Worm (Caenorhabditis elegans): ENCODE results near the gene C08F8.2.
A peak's percentile ranks its signal among the peaks of the same experiment; 100 is the strongest.

The C08F8.2 gene

DNA sequence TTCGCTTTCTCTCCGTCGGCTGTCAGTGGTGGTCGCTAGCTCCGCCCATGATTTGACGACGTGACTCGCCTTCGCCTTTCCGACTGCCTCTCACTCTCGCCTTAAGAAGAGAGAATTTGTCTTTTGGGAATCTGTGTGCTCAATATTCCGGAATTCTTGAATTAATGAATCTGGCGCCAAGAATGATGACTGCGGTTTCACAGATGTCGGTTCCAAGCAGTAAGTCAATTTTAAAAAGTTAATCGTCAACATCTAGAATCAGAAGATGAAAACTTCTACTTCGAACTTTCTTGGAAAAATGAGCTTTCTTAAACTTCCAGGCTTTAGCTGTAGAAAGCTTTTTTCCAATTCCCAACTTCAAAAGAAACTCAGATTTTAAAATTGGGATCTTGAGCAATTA lies 18.9 kb downstream of the C08F8.2 start, which contains the start of gene nhr-67:
Gene nhr-67, plus strand, starts transcription at position 97 of the 400 bp plus-strand sequence.
- TF ChIP-seq snpc-4 (tag; optimal IDR thresholded peaks at IDR 0.05) (no peak), ama-1 (optimal IDR thresholded peaks at IDR 0.05) (no peak), sptf-1 (tag; optimal IDR thresholded peaks at IDR 0.05) (no peak)

DNA sequence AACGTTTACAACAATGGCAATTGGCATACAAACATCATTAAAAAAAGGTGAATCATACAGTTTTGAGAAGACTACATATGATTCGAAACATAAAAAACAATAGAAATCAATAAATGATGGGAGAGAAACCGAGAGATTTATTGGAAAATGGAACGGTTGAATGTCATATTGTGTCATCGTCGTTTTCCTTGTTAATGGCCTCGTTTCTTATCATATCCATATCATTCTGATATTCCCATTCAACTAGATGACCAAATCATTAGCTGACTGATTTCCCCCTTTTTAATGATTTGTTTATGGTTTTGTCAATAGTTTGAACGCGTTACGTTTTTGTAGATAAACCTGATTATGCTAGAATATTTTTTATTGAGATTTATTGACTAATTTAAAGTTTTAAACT lies 24.0 kb downstream of the C08F8.2 start:
- no peak for TF ChIP-seq unc-62 (GFP tag; optimal IDR thresholded peaks at IDR 0.05)
- no peak for TF ChIP-seq pqm-1 (tag; optimal IDR thresholded peaks at IDR 0.05)
- no peak for TF ChIP-seq nhr-237 (tag; optimal IDR thresholded peaks at IDR 0.05)
- TF ChIP-seq fkh-10 (GFP tag; optimal IDR thresholded peaks at IDR 0.05), result no peak
- peak; percentile 24 for TF ChIP-seq blmp-1 (tag; optimal IDR thresholded peaks at IDR 0.05)
- no peak for TF ChIP-seq nhr-20 (tag; optimal IDR thresholded peaks at IDR 0.05)
- TF ChIP-seq unc-98 (GFP tag; IDR thresholded peaks at IDR 0.05), result no peak
- no peak for TF ChIP-seq C34B4.2 (tag; optimal IDR thresholded peaks at IDR 0.05)

DNA sequence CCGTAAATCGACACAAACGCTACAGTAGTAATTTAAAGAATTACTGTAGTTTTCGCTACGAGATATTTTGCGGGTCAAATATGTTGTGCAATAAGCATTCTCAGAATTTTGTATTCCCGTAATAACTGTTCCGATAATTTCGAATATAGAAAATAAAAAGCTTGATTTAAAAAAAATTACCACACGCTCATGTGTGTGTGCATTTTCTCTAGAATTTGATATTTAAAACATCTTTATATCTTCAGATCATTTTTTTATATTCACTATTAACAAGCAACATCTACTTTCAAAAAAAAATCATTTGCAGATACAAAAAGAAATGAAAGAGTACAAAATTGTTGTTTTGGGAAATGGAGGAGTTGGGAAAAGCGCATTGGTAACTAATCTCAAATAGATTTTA lies 26.2 kb downstream of the C08F8.2 start, which contains the start of gene rap-3:
Gene rap-3, plus strand, starts transcription at position 301 of the 400 bp plus-strand sequence.
- no peak for TF ChIP-seq snu-23 (GFP tag; optimal IDR thresholded peaks at IDR 0.05)
- TF ChIP-seq nhr-90 (tag; optimal IDR thresholded peaks at IDR 0.05; ENCODE audit: poor library complexity), result no peak
- TF ChIP-seq swsn-7 (tag; optimal IDR thresholded peaks at IDR 0.05), result no peak
- TF ChIP-seq zip-4 (GFP tag; optimal IDR thresholded peaks at IDR 0.05), result no peak
- TF ChIP-seq unc-62 (GFP tag; optimal IDR thresholded peaks at IDR 0.05), result no peak

DNA sequence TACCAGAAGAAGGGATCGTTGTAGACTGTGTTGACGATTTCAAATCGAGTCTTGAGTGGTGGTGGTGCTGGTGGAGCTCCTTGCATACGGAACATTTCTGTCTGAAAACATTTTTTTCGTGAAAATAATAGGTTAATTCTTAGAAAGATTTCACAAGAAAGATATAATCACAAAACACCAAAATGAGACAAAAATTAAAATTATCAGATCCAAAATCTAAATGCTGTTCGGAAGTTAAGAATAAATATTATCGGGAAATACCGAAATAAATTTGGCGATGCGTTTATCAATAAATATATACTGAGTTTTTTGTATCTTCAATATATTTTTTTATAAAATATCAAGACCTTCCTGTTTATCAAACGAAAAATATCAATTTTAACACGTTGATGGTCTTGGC lies 27.7 kb downstream of the C08F8.2 start, which contains the start of gene C08F8.9:
Gene C08F8.9, minus strand, starts transcription at position 101 of the 400 bp plus-strand sequence.
- TF ChIP-seq mep-1 (tag; optimal IDR thresholded peaks at IDR 0.05) (no peak), grh-1 (GFP tag; IDR thresholded peaks at IDR 0.05) (no peak), nhr-71 (tag; optimal IDR thresholded peaks at IDR 0.05) (no peak), unc-30 (tag; optimal IDR thresholded peaks at IDR 0.05) (no peak), nhr-90 (tag; optimal IDR thresholded peaks at IDR 0.05; ENCODE audit: poor library complexity) (no peak), C16A3.4 (tag; optimal IDR thresholded peaks at IDR 0.05) (no peak), ceh-8 (GFP tag; optimal IDR thresholded peaks at IDR 0.05) (no peak), dsc-1 (tag; optimal IDR thresholded peaks at IDR 0.05) (no peak), ceh-63 (GFP tag; optimal IDR thresholded peaks at IDR 0.05) (no peak), nhr-76 (tag; optimal IDR thresholded peaks at IDR 0.05) (no peak), blmp-1 (tag; optimal IDR thresholded peaks at IDR 0.05) (no peak)

DNA sequence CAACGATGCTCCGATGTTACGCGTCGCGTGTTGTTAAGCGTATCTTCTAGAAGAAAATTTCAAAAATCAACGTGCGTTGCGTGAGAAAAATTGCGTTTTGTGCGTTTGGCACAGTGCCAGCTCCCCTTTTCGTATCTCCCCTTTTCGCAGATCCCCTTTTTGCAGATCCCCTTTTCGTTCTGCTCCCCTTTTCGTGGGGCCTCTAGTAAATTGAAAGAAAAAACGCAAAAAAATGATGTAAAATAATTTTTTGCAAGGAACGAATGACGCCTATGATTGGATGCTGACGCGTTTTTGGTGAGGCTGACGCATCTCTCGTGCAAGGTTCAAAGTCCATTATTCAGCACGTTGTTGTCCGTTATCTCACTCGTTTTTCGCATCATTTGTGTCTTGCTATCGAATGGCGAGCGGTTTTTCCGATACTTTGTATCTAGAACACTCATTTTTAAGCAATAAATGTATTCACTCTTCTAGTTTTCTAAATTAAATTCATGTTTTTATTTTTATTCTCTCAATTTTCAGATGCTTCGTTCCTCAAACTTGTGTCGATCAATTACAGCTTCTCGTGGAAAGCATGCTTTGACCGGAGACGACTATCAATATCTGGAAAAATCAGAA lies 28.4 kb downstream of the C08F8.2 start, which contains the start of gene cpt-2:
Gene cpt-2, plus strand, starts transcription at position 523 of the 618 bp plus-strand sequence.
- TF ChIP-seq ceh-8 (GFP tag; optimal IDR thresholded peaks at IDR 0.05) (peak; percentile 91), aha-1 (tag; optimal IDR thresholded peaks at IDR 0.05) (peak; percentile 16), fkh-8 (tag; optimal IDR thresholded peaks at IDR 0.05) (peak; percentile 79), skn-1 (tag; optimal IDR thresholded peaks at IDR 0.05) (peak; percentile 76), mdl-1 (tag; optimal IDR thresholded peaks at IDR 0.05) (peak in 1 of 2 experiments; percentile 86), hpl-2 (GFP tag; optimal IDR thresholded peaks at IDR 0.05) (peak; percentile 66), nhr-77 (tag; optimal IDR thresholded peaks at IDR 0.05) (peak; percentile 66), unc-130 (tag; optimal IDR thresholded peaks at IDR 0.05) (peak; percentile 94), aly-2 (tag; optimal IDR thresholded peaks at IDR 0.05) (peak; percentile 54), ceh-88 (GFP tag; IDR thresholded peaks at IDR 0.05) (peak; percentile 78), ceh-82 (tag; optimal IDR thresholded peaks at IDR 0.05) (peak; percentile 77 to 93 (median 89)), jun-1 (tag; optimal IDR thresholded peaks at IDR 0.05) (peak; percentile 85), lin-14 (GFP tag; optimal IDR thresholded peaks at IDR 0.05) (peak; percentile 85), nhr-47 (tag; optimal IDR thresholded peaks at IDR 0.05) (peak; percentile 96), nhr-19 (GFP tag; conservative IDR thresholded peaks at IDR 0.05) (peak; percentile 95), rnt-1 (tag; optimal IDR thresholded peaks at IDR 0.05) (peak; percentile 93), egl-13 (tag; optimal IDR thresholded peaks at IDR 0.05) (peak; percentile 77), C16A3.4 (tag; optimal IDR thresholded peaks at IDR 0.05) (peak; percentile 74), nhr-90 (tag; optimal IDR thresholded peaks at IDR 0.05; ENCODE audit: poor library complexity) (peak; percentile 93), efl-1 (optimal IDR thresholded peaks at IDR 0.05) (peak; percentile 81 to 86), efl-1 (GFP tag; optimal IDR thresholded peaks at IDR 0.05 in 1 of 2) (peak; percentile 80 to 98), fkh-4 (tag; optimal IDR thresholded peaks at IDR 0.05; ENCODE audit: borderline replicate concordance) (peak; percentile 49), dsc-1 (tag; optimal IDR thresholded peaks at IDR 0.05) (peak; percentile 91), nhr-20 (tag; optimal IDR thresholded peaks at IDR 0.05) (peak; percentile 92), mep-1 (tag; optimal IDR thresholded peaks at IDR 0.05) (peak; percentile 91), lir-3 (tag; optimal IDR thresholded peaks at IDR 0.05; ENCODE audit: poor library complexity) (peak; percentile 81), fos-1 (tag; optimal IDR thresholded peaks at IDR 0.05) (peak; percentile 77)
